Worm (Caenorhabditis elegans) whole organism, L1 larva: ENCODE data around the gene Y82E9BR.14.
"Not testable (repeated sequence)": the region's sequence is repeated elsewhere in the genome, so short reads cannot be mapped to it uniquely, and the experiment has no call there.

Source experiments
- C16A3.4 ChIP-seq: fragments of 150-350 bp; optimal IDR thresholded peaks from 2 replicates; lab custom pipeline; 2014; ENCODE audit warnings: missing biosample characterization, missing genetic modification characterization
- C34B4.2 ChIP-seq: sonication (generic microtip); optimal IDR thresholded peaks from 2 replicates; lab custom pipeline; 2017; ENCODE audit warnings: mild to moderate bottlenecking, missing genetic modification characterization, missing compliant biosample characterization
- F16B12.6 ChIP-seq: fragments of 150-350 bp; optimal IDR thresholded peaks from 2 replicates; lab custom pipeline; 2014; ENCODE audit warnings: missing biosample characterization, missing genetic modification characterization
- ceh-88 ChIP-seq: fragments of 200-800 bp; sonication (Bioruptor generic); IDR thresholded peaks from 2 replicates; pipeline ENCODE4 v1.3.6; 2022; ENCODE audit warnings: missing genetic modification characterization, missing compliant biosample characterization
- efl-1 ChIP-seq, 4 experiments: fragments of 150-350 bp; optimal IDR thresholded peaks in 3 of 4; peaks in 1 of 4; 1 replicate in 1 of 4; 2 replicates in 3 of 4; lab custom pipeline; 2014; ENCODE audit warnings: missing biosample characterization in 2 of 4, missing genetic modification characterization in 2 of 4, missing genetic modification reagents in 2 of 4
- egl-13 ChIP-seq: sonication (generic microtip); optimal IDR thresholded peaks from 2 replicates; lab custom pipeline; 2016; ENCODE audit warnings: missing genotype, missing genetic modification reagents, missing genetic modification characterization, missing compliant biosample characterization
- egl-27 ChIP-seq, 2 experiments: fragments of 150-350 bp in 1 of 2; sonication (generic microtip); optimal IDR thresholded peaks; 3 replicates each; lab custom pipeline; 2017 to 2018; ENCODE audit warnings: missing biosample characterization in 2 of 2, missing genetic modification characterization in 2 of 2, missing genetic modification reagents in 2 of 2
- elt-2 ChIP-seq: sonication (generic microtip); optimal IDR thresholded peaks from 2 replicates; lab custom pipeline; 2016; ENCODE audit warnings: missing genetic modification characterization, mild to moderate bottlenecking, inconsistent platforms, missing compliant biosample characterization, missing genetic modification reagents
- grh-1 ChIP-seq: fragments of 200-800 bp; sonication (Bioruptor generic); IDR thresholded peaks from 2 replicates; pipeline ENCODE4 v1.3.6; 2022; ENCODE audit warnings: missing genetic modification reagents, missing genetic modification characterization, missing compliant biosample characterization
- lin-14 ChIP-seq: fragments of 200-800 bp; sonication (Bioruptor generic); optimal IDR thresholded peaks from 2 replicates; lab custom pipeline; 2018; ENCODE audit warnings: mild to moderate bottlenecking, missing genetic modification characterization, moderate library complexity, missing compliant biosample characterization
- lin-35 ChIP-seq, 2 experiments: fragments of 150-350 bp; optimal IDR thresholded peaks; 2 replicates each; lab custom pipeline; 2014; ENCODE audit warnings: missing biosample characterization in 2 of 2, missing genetic modification characterization in 2 of 2, missing genetic modification reagents in 2 of 2
- lin-39 ChIP-seq: fragments of 150-350 bp; optimal IDR thresholded peaks from 2 replicates; lab custom pipeline; 2014; ENCODE audit warnings: missing biosample characterization, missing genetic modification reagents, missing genetic modification characterization
- mdl-1 ChIP-seq, 2 experiments: fragments of 150-350 bp; optimal IDR thresholded peaks; 2 replicates each; lab custom pipeline; 2014 to 2017; ENCODE audit warnings: missing biosample characterization in 2 of 2, missing genetic modification characterization in 2 of 2, inconsistent platforms in 1 of 2
- nhr-11 ChIP-seq: fragments of 150-350 bp; optimal IDR thresholded peaks from 2 replicates; lab custom pipeline; 2014; ENCODE audit warnings: missing biosample characterization, missing genetic modification characterization
- nhr-12 ChIP-seq: sonication (generic microtip); optimal IDR thresholded peaks from 2 replicates; lab custom pipeline; 2017; ENCODE audit warnings: missing biosample characterization, missing genetic modification characterization
- nhr-19 ChIP-seq: fragments of 200-800 bp; sonication (Bioruptor generic); conservative IDR thresholded peaks from 2 replicates; pipeline ENCODE4 v1.3.6; 2022; ENCODE audit warnings: missing genetic modification characterization, missing compliant biosample characterization
- nhr-20 ChIP-seq: sonication (generic microtip); optimal IDR thresholded peaks from 2 replicates; lab custom pipeline; 2016; ENCODE audit warnings: mild to moderate bottlenecking, missing genetic modification characterization, missing compliant biosample characterization
- nhr-28 ChIP-seq: fragments of 150-350 bp; optimal IDR thresholded peaks from 2 replicates; lab custom pipeline; 2014; ENCODE audit warnings: missing biosample characterization, missing genetic modification characterization
- nhr-47 ChIP-seq: sonication (generic microtip); optimal IDR thresholded peaks from 2 replicates; lab custom pipeline; 2016; ENCODE audit warnings: mild to moderate bottlenecking, missing genetic modification characterization, moderate library complexity, missing compliant biosample characterization
- nhr-71 ChIP-seq: sonication (generic microtip); optimal IDR thresholded peaks from 2 replicates; lab custom pipeline; 2016; ENCODE audit warnings: mild to moderate bottlenecking, missing genetic modification characterization, moderate library complexity, missing compliant biosample characterization
- nhr-84 ChIP-seq: sonication (generic microtip); optimal IDR thresholded peaks from 2 replicates; lab custom pipeline; 2017; ENCODE audit warnings: missing biosample characterization, missing genetic modification characterization
- skn-1 ChIP-seq: fragments of 150-350 bp; optimal IDR thresholded peaks from 2 replicates; lab custom pipeline; 2014; ENCODE audit warnings: missing biosample characterization, missing genetic modification characterization
- snpc-4 ChIP-seq: fragments of 150-350 bp; optimal IDR thresholded peaks from 2 replicates; lab custom pipeline; 2014; ENCODE audit warnings: missing biosample characterization, missing genetic modification characterization
- snu-23 ChIP-seq: sonication (generic microtip); optimal IDR thresholded peaks from 2 replicates; lab custom pipeline; 2016; ENCODE audit warnings: missing genetic modification characterization, missing compliant biosample characterization
- sox-4 ChIP-seq: sonication (generic microtip); optimal IDR thresholded peaks from 2 replicates; lab custom pipeline; 2016; ENCODE audit warnings: missing genetic modification characterization, missing compliant biosample characterization
- unc-130 ChIP-seq: fragments of 150-350 bp; optimal IDR thresholded peaks from 2 replicates; lab custom pipeline; 2017; ENCODE audit warnings: missing biosample characterization, missing genetic modification characterization, inconsistent platforms
- unc-30 ChIP-seq: sonication (generic microtip); optimal IDR thresholded peaks from 2 replicates; lab custom pipeline; 2017; ENCODE audit warnings: missing biosample characterization, missing genetic modification characterization
- unc-62 ChIP-seq: fragments of 150-350 bp; optimal IDR thresholded peaks from 2 replicates; lab custom pipeline; 2014; ENCODE audit warnings: missing biosample characterization, missing genetic modification reagents, missing genetic modification characterization
- vab-15 ChIP-seq: sonication (generic microtip); optimal IDR thresholded peaks from 2 replicates; lab custom pipeline; 2017; ENCODE audit warnings: missing genotype, mild to moderate bottlenecking, missing genetic modification characterization, missing compliant biosample characterization
- xbp-1 ChIP-seq: sonication (generic microtip); optimal IDR thresholded peaks from 2 replicates; lab custom pipeline; 2016; ENCODE audit warnings: missing genetic modification characterization, missing compliant biosample characterization

Gene Y82E9BR.14

ce11 chrIII:1377903-1378302 is 36.0 kb downstream of the Y82E9BR.14 start, which contains the start of gene pals-40:
TSS of gene pals-40 (minus strand) at chrIII:1378003.
- TF ChIP-seq egl-27 (tag; optimal IDR thresholded peaks at IDR 0.05; lab: Kevin White, UChicago); unc-62 (GFP tag; lab: Kevin White, UChicago); unc-130: not testable (repeated sequence)

- TF ChIP-seq elt-2 (tag; lab: Kevin White, UChicago); mdl-1 (tag; optimal IDR thresholded peaks at IDR 0.05; lab: Kevin White, UChicago); nhr-47: not testable (repeated sequence)
Observed at ce11 chrIII:1375491-1375890, 38.4 kb downstream of the Y82E9BR.14 start, which contains the start of gene Y82E9BR.10. TSS of gene Y82E9BR.10 (minus strand) at chrIII:1375591.

ce11 chrIII:1374355-1374807 is 39.5 kb downstream of the Y82E9BR.14 start, which contains the start of gene Y82E9BR.20:
TSS of gene Y82E9BR.20 (plus strand) at chrIII:1374405.
- no peak for TF ChIP-seq C16A3.4
- no peak for TF ChIP-seq C34B4.2 (tag; lab: Kevin White, UChicago)
- TF ChIP-seq efl-1 (optimal IDR thresholded peaks at IDR 0.05; lab: Kevin White, UChicago): no peak
- TF ChIP-seq efl-1 (GFP tag; optimal IDR thresholded peaks at IDR 0.05 in 1 of 2; lab: Kevin White, UChicago): peak in 1 of 2 experiments; percentile 13
- no peak for TF ChIP-seq egl-13 (tag; lab: Kevin White, UChicago)
- no peak for TF ChIP-seq sox-4 (tag; lab: Kevin White, UChicago)
- no peak for TF ChIP-seq nhr-71 (tag; lab: Kevin White, UChicago)
- TF ChIP-seq lin-39 (tag; lab: Kevin White, UChicago): no peak
- TF ChIP-seq xbp-1 (tag; lab: Kevin White, UChicago): no peak
- TF ChIP-seq, all 84 proteins: peak for 1

ce11 chrIII:1372563-1372962 is 41.4 kb downstream of the Y82E9BR.14 start:
- TF ChIP-seq nhr-11 (tag; lab: Kevin White, UChicago): no peak
- TF ChIP-seq nhr-12 (tag; lab: Kevin White, UChicago): no peak
- TF ChIP-seq C34B4.2 (tag; lab: Kevin White, UChicago): no peak
- no peak for TF ChIP-seq nhr-20 (tag; lab: Kevin White, UChicago)
- TF ChIP-seq snu-23 (GFP tag; lab: Kevin White, UChicago): no peak
- no peak for TF ChIP-seq nhr-84
- no peak for TF ChIP-seq unc-30 (tag; lab: Kevin White, UChicago)
- no peak for TF ChIP-seq grh-1 (GFP tag; lab: Robert Waterston, UW)
- TF ChIP-seq skn-1 (tag; lab: Kevin White, UChicago): no peak
- no peak for TF ChIP-seq ceh-88 (GFP tag; lab: Robert Waterston, UW)

ce11 chrIII:1359669-1360068 is 54.2 kb downstream of the Y82E9BR.14 start, which contains the start of gene Y82E9BR.9:
TSS of gene Y82E9BR.9 (minus strand) at chrIII:1359769.
- no peak for TF ChIP-seq nhr-28 (tag; lab: Kevin White, UChicago)
- no peak for TF ChIP-seq vab-15 (tag; lab: Kevin White, UChicago)
- no peak for TF ChIP-seq snu-23 (GFP tag; lab: Kevin White, UChicago)
- TF ChIP-seq ceh-88 (GFP tag; lab: Robert Waterston, UW): no peak
- no peak for TF ChIP-seq lin-14 (GFP tag; lab: Kevin White, UChicago)
- no peak for TF ChIP-seq nhr-11 (tag; lab: Kevin White, UChicago)
- no peak for TF ChIP-seq nhr-19 (GFP tag; lab: Robert Waterston, UW)
- TF ChIP-seq snpc-4: no peak
- no peak for TF ChIP-seq F16B12.6 (tag; lab: Kevin White, UChicago)
- TF ChIP-seq nhr-47: no peak
- no peak for TF ChIP-seq lin-35 (GFP tag; optimal IDR thresholded peaks at IDR 0.05; lab: Kevin White, UChicago)
